Worm (Caenorhabditis elegans) whole organism, L1 larva: ENCODE measurements around the gene F17C11.2.

Experiments used
- C16A3.4 ChIP-seq: fragments of 150-350 bp; optimal IDR thresholded peaks from 2 replicates; lab custom pipeline; 2014; ENCODE audit warnings: missing biosample characterization, missing genetic modification characterization
- F16B12.6 ChIP-seq: fragments of 150-350 bp; optimal IDR thresholded peaks from 2 replicates; lab custom pipeline; 2014; ENCODE audit warnings: missing biosample characterization, missing genetic modification characterization
- Y116A8C.19 ChIP-seq: sonication (generic microtip); optimal IDR thresholded peaks from 2 replicates; lab custom pipeline; 2016; ENCODE audit warnings: missing compliant biosample characterization, missing genetic modification characterization, borderline replicate concordance
- aha-1 ChIP-seq: fragments of 150-350 bp; optimal IDR thresholded peaks from 2 replicates; lab custom pipeline; 2014; ENCODE audit warnings: missing biosample characterization, missing genetic modification characterization
- alr-1 ChIP-seq: fragments of 200-800 bp; sonication (Bioruptor generic); optimal IDR thresholded peaks from 2 replicates; lab custom pipeline; 2018; ENCODE audit warnings: borderline replicate concordance, mild to moderate bottlenecking, missing genetic modification characterization, missing compliant biosample characterization
- ama-1 ChIP-seq: fragments of 150-350 bp; optimal IDR thresholded peaks from 2 replicates; lab custom pipeline; 2014
- ceh-8 ChIP-seq: fragments of 200-800 bp; sonication (Bioruptor generic); optimal IDR thresholded peaks from 2 replicates; lab custom pipeline; 2018; ENCODE audit warnings: mild to moderate bottlenecking, missing genetic modification characterization, moderate library complexity, missing compliant biosample characterization
- ceh-82 ChIP-seq, 3 experiments: fragments of 150-350 bp in 1 of 3; sonication (generic microtip) in 2 of 3; optimal IDR thresholded peaks; 2 replicates each; lab custom pipeline; 2014 to 2017; ENCODE audit warnings: missing biosample characterization in 3 of 3, missing genetic modification characterization in 3 of 3
- ceh-88 ChIP-seq: fragments of 200-800 bp; sonication (Bioruptor generic); IDR thresholded peaks from 2 replicates; pipeline ENCODE4 v1.3.6; 2022; ENCODE audit warnings: missing genetic modification characterization, missing compliant biosample characterization
- ceh-90 ChIP-seq: sonication (generic microtip); optimal IDR thresholded peaks from 2 replicates; lab custom pipeline; 2016; ENCODE audit warnings: missing genetic modification characterization, missing compliant biosample characterization
- ces-1 ChIP-seq: fragments of 150-350 bp; optimal IDR thresholded peaks from 2 replicates; lab custom pipeline; 2014; ENCODE audit warnings: missing biosample characterization, missing genetic modification reagents, missing genetic modification characterization
- dpl-1 ChIP-seq, 3 experiments: fragments of 150-350 bp in 2 of 3; sonication (generic microtip) in 1 of 3; optimal IDR thresholded peaks; 2 replicates each; lab custom pipeline; 2014 to 2017; ENCODE audit warnings: missing biosample characterization in 3 of 3, missing genetic modification characterization in 3 of 3, missing genetic modification reagents in 3 of 3
- dsc-1 ChIP-seq: sonication (generic microtip); optimal IDR thresholded peaks from 2 replicates; lab custom pipeline; 2016; ENCODE audit warnings: mild to moderate bottlenecking, missing genetic modification characterization, missing compliant biosample characterization
- efl-1 ChIP-seq, 4 experiments: fragments of 150-350 bp; optimal IDR thresholded peaks in 3 of 4; peaks in 1 of 4; 1 replicate in 1 of 4; 2 replicates in 3 of 4; lab custom pipeline; 2014; ENCODE audit warnings: missing biosample characterization in 2 of 4, missing genetic modification characterization in 2 of 4, missing genetic modification reagents in 2 of 4
- efl-3 ChIP-seq: fragments of 200-800 bp; sonication (Bioruptor generic); optimal IDR thresholded peaks from 2 replicates; lab custom pipeline; 2018; ENCODE audit warnings: mild to moderate bottlenecking, missing genetic modification characterization, missing compliant biosample characterization
- elt-3 ChIP-seq, 6 experiments: fragments of 150-350 bp in 1 of 6; sonication (generic microtip); optimal IDR thresholded peaks; 2 replicates each; lab custom pipeline; 2017 to 2018; ENCODE audit warnings: missing biosample characterization in 6 of 6, missing genetic modification characterization in 6 of 6, inconsistent platforms in 1 of 6
- fkh-4 ChIP-seq: sonication (generic microtip); optimal IDR thresholded peaks from 2 replicates; lab custom pipeline; 2016; ENCODE audit warnings: missing compliant biosample characterization, missing genetic modification characterization, borderline replicate concordance
- fkh-8 ChIP-seq: sonication (generic microtip); optimal IDR thresholded peaks from 2 replicates; lab custom pipeline; 2016; ENCODE audit warnings: mild to moderate bottlenecking, missing genetic modification characterization, missing compliant biosample characterization
- grh-1 ChIP-seq: fragments of 200-800 bp; sonication (Bioruptor generic); IDR thresholded peaks from 2 replicates; pipeline ENCODE4 v1.3.6; 2022; ENCODE audit warnings: missing genetic modification reagents, missing genetic modification characterization, missing compliant biosample characterization
- hlh-17 ChIP-seq: fragments of 200-800 bp; sonication (Bioruptor generic); optimal IDR thresholded peaks from 2 replicates; lab custom pipeline; 2018; ENCODE audit warnings: missing genetic modification characterization, mild to moderate bottlenecking, missing compliant biosample characterization, moderate library complexity, borderline replicate concordance
- irx-1 ChIP-seq: sonication (generic microtip); optimal IDR thresholded peaks from 2 replicates; lab custom pipeline; 2016; ENCODE audit warnings: missing genetic modification characterization, missing compliant biosample characterization
- lin-13 ChIP-seq: fragments of 150-350 bp; optimal IDR thresholded peaks from 2 replicates; lab custom pipeline; 2014; ENCODE audit warnings: missing biosample characterization, missing genetic modification reagents, missing genetic modification characterization
- lin-14 ChIP-seq: fragments of 200-800 bp; sonication (Bioruptor generic); optimal IDR thresholded peaks from 2 replicates; lab custom pipeline; 2018; ENCODE audit warnings: mild to moderate bottlenecking, missing genetic modification characterization, moderate library complexity, missing compliant biosample characterization
- lir-3 ChIP-seq: sonication (generic microtip); optimal IDR thresholded peaks from 2 replicates; lab custom pipeline; 2016; ENCODE audit warnings: mild to moderate bottlenecking, missing genetic modification characterization, moderate library complexity, missing compliant biosample characterization; ENCODE audit not compliant: poor library complexity
- lsy-2 ChIP-seq, 2 experiments: fragments of 150-350 bp; optimal IDR thresholded peaks; 2 replicates each; lab custom pipeline; 2014; ENCODE audit warnings: missing biosample characterization in 2 of 2, missing genetic modification characterization in 2 of 2
- mab-9 ChIP-seq: fragments of 200-800 bp; sonication (Bioruptor generic); IDR thresholded peaks from 2 replicates; pipeline ENCODE4 v1.3.6; 2022; ENCODE audit warnings: missing genetic modification reagents, missing genetic modification characterization, missing compliant biosample characterization
- mdl-1 ChIP-seq, 2 experiments: fragments of 150-350 bp; optimal IDR thresholded peaks; 2 replicates each; lab custom pipeline; 2014 to 2017; ENCODE audit warnings: missing biosample characterization in 2 of 2, missing genetic modification characterization in 2 of 2, inconsistent platforms in 1 of 2
- mep-1 ChIP-seq: fragments of 150-350 bp; optimal IDR thresholded peaks from 2 replicates; lab custom pipeline; 2014; ENCODE audit warnings: missing biosample characterization, missing genetic modification characterization
- nhr-12 ChIP-seq: sonication (generic microtip); optimal IDR thresholded peaks from 2 replicates; lab custom pipeline; 2017; ENCODE audit warnings: missing biosample characterization, missing genetic modification characterization
- nhr-20 ChIP-seq: sonication (generic microtip); optimal IDR thresholded peaks from 2 replicates; lab custom pipeline; 2016; ENCODE audit warnings: mild to moderate bottlenecking, missing genetic modification characterization, missing compliant biosample characterization
- nhr-28 ChIP-seq: fragments of 150-350 bp; optimal IDR thresholded peaks from 2 replicates; lab custom pipeline; 2014; ENCODE audit warnings: missing biosample characterization, missing genetic modification characterization
- nhr-47 ChIP-seq: sonication (generic microtip); optimal IDR thresholded peaks from 2 replicates; lab custom pipeline; 2016; ENCODE audit warnings: mild to moderate bottlenecking, missing genetic modification characterization, moderate library complexity, missing compliant biosample characterization
- nhr-71 ChIP-seq: sonication (generic microtip); optimal IDR thresholded peaks from 2 replicates; lab custom pipeline; 2016; ENCODE audit warnings: mild to moderate bottlenecking, missing genetic modification characterization, moderate library complexity, missing compliant biosample characterization
- nhr-85 ChIP-seq: sonication (generic microtip); peaks from one replicate; lab custom pipeline; 2016; ENCODE audit warnings: missing genetic modification characterization, inconsistent platforms, missing compliant biosample characterization
- rnt-1 ChIP-seq: sonication (generic microtip); optimal IDR thresholded peaks from 2 replicates; lab custom pipeline; 2016; ENCODE audit warnings: mild to moderate bottlenecking, missing genetic modification characterization, moderate library complexity, missing compliant biosample characterization
- skn-1 ChIP-seq: fragments of 150-350 bp; optimal IDR thresholded peaks from 2 replicates; lab custom pipeline; 2014; ENCODE audit warnings: missing biosample characterization, missing genetic modification characterization
- snpc-4 ChIP-seq: fragments of 150-350 bp; optimal IDR thresholded peaks from 2 replicates; lab custom pipeline; 2014; ENCODE audit warnings: missing biosample characterization, missing genetic modification characterization
- snu-23 ChIP-seq: sonication (generic microtip); optimal IDR thresholded peaks from 2 replicates; lab custom pipeline; 2016; ENCODE audit warnings: missing genetic modification characterization, missing compliant biosample characterization
- sox-4 ChIP-seq: sonication (generic microtip); optimal IDR thresholded peaks from 2 replicates; lab custom pipeline; 2016; ENCODE audit warnings: missing genetic modification characterization, missing compliant biosample characterization
- sptf-1 ChIP-seq: fragments of 150-350 bp; optimal IDR thresholded peaks from 2 replicates; lab custom pipeline; 2014; ENCODE audit warnings: missing biosample characterization, missing genetic modification characterization
- sup-37 ChIP-seq: fragments of 200-800 bp; sonication (Bioruptor generic); optimal IDR thresholded peaks from 2 replicates; lab custom pipeline; 2018; ENCODE audit warnings: mild to moderate bottlenecking, missing genetic modification characterization, missing compliant biosample characterization
- tbx-2 ChIP-seq: sonication (generic microtip); optimal IDR thresholded peaks from 2 replicates; lab custom pipeline; 2016; ENCODE audit warnings: missing genetic modification characterization, missing compliant biosample characterization
- tlp-1 ChIP-seq: fragments of 150-350 bp; optimal IDR thresholded peaks from 2 replicates; lab custom pipeline; 2014; ENCODE audit warnings: missing biosample characterization, missing genetic modification characterization
- unc-130 ChIP-seq: fragments of 150-350 bp; optimal IDR thresholded peaks from 2 replicates; lab custom pipeline; 2017; ENCODE audit warnings: missing biosample characterization, missing genetic modification characterization, inconsistent platforms
- unc-30 ChIP-seq: sonication (generic microtip); optimal IDR thresholded peaks from 2 replicates; lab custom pipeline; 2017; ENCODE audit warnings: missing biosample characterization, missing genetic modification characterization
- unc-86 ChIP-seq: sonication (generic microtip); optimal IDR thresholded peaks from 2 replicates; lab custom pipeline; 2016; ENCODE audit warnings: missing genetic modification characterization, missing compliant biosample characterization
- zag-1 ChIP-seq: fragments of 150-350 bp; optimal IDR thresholded peaks from 2 replicates; lab custom pipeline; 2014; ENCODE audit warnings: missing biosample characterization, missing genetic modification characterization
- zip-4 ChIP-seq: fragments of 200-800 bp; sonication (Bioruptor generic); optimal IDR thresholded peaks from 2 replicates; lab custom pipeline; 2018; ENCODE audit warnings: mild to moderate bottlenecking, missing genetic modification characterization, moderate library complexity, missing compliant biosample characterization
- ztf-11 ChIP-seq, 2 experiments: sonication (generic microtip); optimal IDR thresholded peaks; 2 replicates each; lab custom pipeline; 2016 to 2017; ENCODE audit warnings: missing genetic modification characterization in 2 of 2, missing biosample characterization in 1 of 2, missing compliant biosample characterization in 1 of 2
- ztf-4 ChIP-seq: fragments of 150-350 bp; optimal IDR thresholded peaks from 2 replicates; lab custom pipeline; 2014; ENCODE audit warnings: missing biosample characterization, missing genetic modification characterization

Gene F17C11.2

ce11 chrV:10937294-10937693 lies 10.7 kb upstream of the F17C11.2 start (continued):
- peak; percentile 79 for TF ChIP-seq fkh-8 (tag; lab: Kevin White, UChicago)
- peak; percentile 44 for TF ChIP-seq ceh-8 (GFP tag; lab: Kevin White, UChicago)
- no peak for TF ChIP-seq Y116A8C.19 (tag; lab: Kevin White, UChicago)
- peak in 1 of 3 experiments; percentile 2 for TF ChIP-seq dpl-1 (GFP tag; optimal IDR thresholded peaks at IDR 0.05; lab: Kevin White, UChicago)
- peak; percentile 17 for TF ChIP-seq irx-1 (tag; lab: Kevin White, UChicago)
- no peak for TF ChIP-seq hlh-17 (GFP tag; lab: Kevin White, UChicago)
- no peak for TF ChIP-seq sup-37 (GFP tag; lab: Kevin White, UChicago)
- TF ChIP-seq lin-14: peak; percentile 67
- TF ChIP-seq ztf-11 (tag; optimal IDR thresholded peaks at IDR 0.05; lab: Kevin White, UChicago): no peak
- TF ChIP-seq sox-4 (tag; lab: Kevin White, UChicago): no peak
- TF ChIP-seq efl-3 (GFP tag; lab: Kevin White, UChicago): no peak
- TF ChIP-seq, all 84 proteins: peak for 21

- TF ChIP-seq ceh-82 (tag; optimal IDR thresholded peaks at IDR 0.05; lab: Kevin White, UChicago): no peak
- no peak for TF ChIP-seq tlp-1 (tag; lab: Kevin White, UChicago)
- peak; percentile 52 for TF ChIP-seq rnt-1 (tag; lab: Kevin White, UChicago)
- TF ChIP-seq grh-1 (GFP tag; lab: Robert Waterston, UW): no peak
- no peak for TF ChIP-seq fkh-4 (tag; lab: Kevin White, UChicago)
- no peak for TF ChIP-seq nhr-47 (tag; lab: Kevin White, UChicago)
- TF ChIP-seq hlh-17 (GFP tag; lab: Kevin White, UChicago): no peak
- TF ChIP-seq lsy-2 (tag; optimal IDR thresholded peaks at IDR 0.05; lab: Kevin White, UChicago): peak in 1 of 2 experiments; percentile 1
- peak; percentile 72 for TF ChIP-seq skn-1 (tag; lab: Kevin White, UChicago)
- TF ChIP-seq nhr-20 (tag; lab: Kevin White, UChicago): peak; percentile 10
- TF ChIP-seq efl-1 (optimal IDR thresholded peaks at IDR 0.05; lab: Kevin White, UChicago): no peak
- peak; percentile 1 to 17 for TF ChIP-seq efl-1 (GFP tag; optimal IDR thresholded peaks at IDR 0.05 in 1 of 2; lab: Kevin White, UChicago)
- TF ChIP-seq lin-14: peak; percentile 27
- TF ChIP-seq ces-1: no peak
- no peak for TF ChIP-seq nhr-12 (tag; lab: Kevin White, UChicago)
- no peak for TF ChIP-seq unc-30 (tag; lab: Kevin White, UChicago)
- no peak for TF ChIP-seq alr-1
- TF ChIP-seq snu-23 (GFP tag; lab: Kevin White, UChicago): no peak
- TF ChIP-seq unc-86 (tag; lab: Kevin White, UChicago): no peak
- no peak for TF ChIP-seq ama-1 (lab: Kevin White, UChicago)
- TF ChIP-seq F16B12.6: no peak
- no peak for TF ChIP-seq dsc-1 (tag; lab: Kevin White, UChicago)
- TF ChIP-seq dpl-1 (GFP tag; optimal IDR thresholded peaks at IDR 0.05; lab: Kevin White, UChicago): peak in 1 of 3 experiments; percentile 12
- TF ChIP-seq nhr-85 (tag; lab: Kevin White, UChicago): no peak
- TF ChIP-seq unc-130 (tag; lab: Kevin White, UChicago): no peak
- TF ChIP-seq zip-4 (GFP tag; lab: Kevin White, UChicago): peak; percentile 88
- TF ChIP-seq nhr-28: no peak
- TF ChIP-seq mep-1 (tag; lab: Kevin White, UChicago): peak; percentile 3
- no peak for TF ChIP-seq elt-3 (tag; optimal IDR thresholded peaks at IDR 0.05; lab: Kevin White, UChicago)
- no peak for TF ChIP-seq sptf-1
- TF ChIP-seq mab-9: no peak
- no peak for TF ChIP-seq lin-13
- TF ChIP-seq ceh-90: no peak
- no peak for TF ChIP-seq ceh-8 (GFP tag; lab: Kevin White, UChicago)
- TF ChIP-seq mdl-1 (tag; optimal IDR thresholded peaks at IDR 0.05; lab: Kevin White, UChicago): peak in 1 of 2 experiments; percentile 32
- peak; percentile 48 for TF ChIP-seq nhr-71
- TF ChIP-seq C16A3.4 (tag; lab: Kevin White, UChicago): no peak
- no peak for TF ChIP-seq aha-1 (tag; lab: Kevin White, UChicago)
- TF ChIP-seq tbx-2: no peak
- no peak for TF ChIP-seq ztf-4 (tag; lab: Kevin White, UChicago)
- no peak for TF ChIP-seq ceh-88 (GFP tag; lab: Robert Waterston, UW)
- TF ChIP-seq snpc-4 (tag; lab: Kevin White, UChicago): no peak
- no peak for TF ChIP-seq zag-1 (tag; lab: Kevin White, UChicago)
- TF ChIP-seq lir-3 (tag; lab: Kevin White, UChicago): no peak
Measured at ce11 chrV:10938739-10939138, 9.3 kb upstream of the F17C11.2 start, which contains the start of gene F17C11.11. Gene F17C11.11, minus strand, starts transcription at chrV:10938817.
